Worm (Caenorhabditis elegans): Measurements from ENCODE around the gene F29F11.20.

DNA sequence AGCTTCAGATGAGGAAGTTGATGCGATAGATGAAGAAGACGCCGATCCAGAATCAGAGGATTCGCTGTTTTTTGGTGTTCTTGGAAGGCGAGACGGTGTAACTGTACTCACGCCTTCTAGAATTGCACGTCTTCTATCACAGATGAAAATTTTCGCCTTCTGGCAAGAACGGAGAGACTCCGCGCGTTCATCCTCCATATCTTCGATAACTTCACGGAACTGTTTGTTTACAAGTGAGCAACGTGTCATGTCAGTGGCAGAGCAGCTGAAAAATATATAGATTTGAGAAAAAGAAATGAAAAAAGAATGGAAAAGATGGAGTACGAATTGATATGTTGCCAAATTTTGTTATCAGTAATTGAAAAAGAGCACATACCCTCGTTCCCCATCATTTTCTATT, 26.9 kb downstream of the F29F11.20 start:
- TF ChIP-seq nhr-12 (tag; optimal IDR thresholded peaks at IDR 0.05), result no peak
- no peak for TF ChIP-seq ztf-11 (tag; optimal IDR thresholded peaks at IDR 0.05)
- no peak for TF ChIP-seq lin-13 (GFP tag; optimal IDR thresholded peaks at IDR 0.05)
- no peak for TF ChIP-seq mab-5 (tag; optimal IDR thresholded peaks at IDR 0.05)
- no peak for TF ChIP-seq fos-1 (tag; optimal IDR thresholded peaks at IDR 0.05)
